Worm (Caenorhabditis elegans) whole organism, L1 larva: ENCODE measurements around the gene lin-36.

Experiments used
- alr-1 ChIP-seq: fragments of 200-800 bp; sonication (Bioruptor generic); optimal IDR thresholded peaks from 2 replicates; lab custom pipeline; 2018; ENCODE audit warnings: borderline replicate concordance, mild to moderate bottlenecking, missing genetic modification characterization, missing compliant biosample characterization
- blmp-1 ChIP-seq: fragments of 150-350 bp; optimal IDR thresholded peaks from 2 replicates; lab custom pipeline; 2014; ENCODE audit warnings: missing biosample characterization, missing genetic modification characterization
- ces-1 ChIP-seq: fragments of 150-350 bp; optimal IDR thresholded peaks from 2 replicates; lab custom pipeline; 2014; ENCODE audit warnings: missing biosample characterization, missing genetic modification reagents, missing genetic modification characterization
- fkh-8 ChIP-seq: sonication (generic microtip); optimal IDR thresholded peaks from 2 replicates; lab custom pipeline; 2016; ENCODE audit warnings: mild to moderate bottlenecking, missing genetic modification characterization, missing compliant biosample characterization
- lin-13 ChIP-seq: fragments of 150-350 bp; optimal IDR thresholded peaks from 2 replicates; lab custom pipeline; 2014; ENCODE audit warnings: missing biosample characterization, missing genetic modification reagents, missing genetic modification characterization
- mdl-1 ChIP-seq, 2 experiments: fragments of 150-350 bp; optimal IDR thresholded peaks; 2 replicates each; lab custom pipeline; 2014 to 2017; ENCODE audit warnings: missing biosample characterization in 2 of 2, missing genetic modification characterization in 2 of 2, inconsistent platforms in 1 of 2
- nhr-71 ChIP-seq: sonication (generic microtip); optimal IDR thresholded peaks from 2 replicates; lab custom pipeline; 2016; ENCODE audit warnings: mild to moderate bottlenecking, missing genetic modification characterization, moderate library complexity, missing compliant biosample characterization
- nhr-77 ChIP-seq: fragments of 150-350 bp; optimal IDR thresholded peaks from 2 replicates; lab custom pipeline; 2014; ENCODE audit warnings: missing biosample characterization, missing genetic modification characterization
- sptf-1 ChIP-seq: fragments of 150-350 bp; optimal IDR thresholded peaks from 2 replicates; lab custom pipeline; 2014; ENCODE audit warnings: missing biosample characterization, missing genetic modification characterization
- vab-15 ChIP-seq: sonication (generic microtip); optimal IDR thresholded peaks from 2 replicates; lab custom pipeline; 2017; ENCODE audit warnings: missing genotype, mild to moderate bottlenecking, missing genetic modification characterization, missing compliant biosample characterization
- ztf-4 ChIP-seq: fragments of 150-350 bp; optimal IDR thresholded peaks from 2 replicates; lab custom pipeline; 2014; ENCODE audit warnings: missing biosample characterization, missing genetic modification characterization

ce11 chrIII:7979659-7980058, 41.0 kb downstream of the lin-36 start, which contains the start of gene clp-1:
- no peak for TF ChIP-seq ztf-4 (tag; lab: Kevin White, UChicago)
- TF ChIP-seq alr-1 (tag; lab: Kevin White, UChicago), result no peak
- no peak for TF ChIP-seq lin-13 (GFP tag; lab: Kevin White, UChicago)
- TF ChIP-seq sptf-1 (tag; lab: Kevin White, UChicago), result no peak
- no peak for TF ChIP-seq nhr-77 (tag; lab: Kevin White, UChicago)
- TF ChIP-seq ces-1 (GFP tag; lab: Kevin White, UChicago), result no peak
- TF ChIP-seq nhr-71 (tag; lab: Kevin White, UChicago), result no peak
- TF ChIP-seq blmp-1 (tag; lab: Kevin White, UChicago), result no peak
- TF ChIP-seq mdl-1 (tag; optimal IDR thresholded peaks at IDR 0.05; lab: Kevin White, UChicago), result no peak
- no peak for TF ChIP-seq fkh-8 (tag; lab: Kevin White, UChicago)
- no peak for TF ChIP-seq vab-15 (tag; lab: Kevin White, UChicago)
